Fruit fly (Drosophila melanogaster) whole organism, embryonic: ENCODE measurements around the gene CG6420.

Source experiments
- Antp ChIP-seq: fragments of 200-800 bp; sonication (Bioruptor generic); optimal IDR thresholded peaks from 3 replicates; lab custom pipeline; 2016; ENCODE audit warnings: missing biosample characterization, missing genetic modification characterization
- Bgb ChIP-seq: fragments of 200-800 bp; sonication (Bioruptor generic); IDR thresholded peaks from 2 replicates; pipeline ENCODE4 v1.3.6; 2022; ENCODE audit warnings: missing biosample characterization, missing genetic modification characterization; ENCODE audit not compliant: partially characterized antibody
- BtbVII ChIP-seq: fragments of 200-800 bp; sonication (Bioruptor generic); optimal IDR thresholded peaks from 3 replicates; lab custom pipeline; 2017; ENCODE audit warnings: missing biosample characterization, mild to moderate bottlenecking, missing genetic modification characterization
- CG10979 ChIP-seq: fragments of 200-800 bp; sonication (Bioruptor generic); optimal IDR thresholded peaks from 2 replicates; lab custom pipeline; 2018; ENCODE audit warnings: missing biosample characterization, mild to moderate bottlenecking, missing genetic modification characterization, moderate library complexity
- CG11085 ChIP-seq: fragments of 200-800 bp; sonication (Bioruptor generic); IDR thresholded peaks from 2 replicates; pipeline ENCODE4 v1.3.6; 2022; ENCODE audit warnings: missing biosample characterization, missing genetic modification characterization
- CG12155 ChIP-seq: fragments of 200-800 bp; sonication (Bioruptor generic); optimal IDR thresholded peaks from 3 replicates; lab custom pipeline; 2016; ENCODE audit warnings: missing biosample characterization, missing genetic modification characterization
- CG12299 ChIP-seq: fragments of 200-800 bp; sonication (Bioruptor generic); optimal IDR thresholded peaks from 2 replicates; lab custom pipeline; 2018; ENCODE audit warnings: missing biosample characterization, mild to moderate bottlenecking, missing genetic modification characterization
- CG12769 ChIP-seq: fragments of 200-800 bp; sonication (Bioruptor generic); optimal IDR thresholded peaks from 2 replicates; lab custom pipeline; 2019; ENCODE audit warnings: missing biosample characterization, mild to moderate bottlenecking, missing genetic modification characterization, moderate library complexity
- CG13296 ChIP-seq: fragments of 200-800 bp; sonication (Bioruptor generic); optimal IDR thresholded peaks from 3 replicates; lab custom pipeline; 2018; ENCODE audit warnings: missing biosample characterization, mild to moderate bottlenecking, missing genetic modification characterization
- CG14965 ChIP-seq: fragments of 200-800 bp; sonication (Bioruptor generic); optimal IDR thresholded peaks from 2 replicates; lab custom pipeline; 2016; ENCODE audit warnings: missing biosample characterization, missing genetic modification characterization, borderline replicate concordance
- CG15514 ChIP-seq: fragments of 200-800 bp; sonication (Bioruptor generic); optimal IDR thresholded peaks from 3 replicates; lab custom pipeline; 2017; ENCODE audit warnings: missing biosample characterization, missing genetic modification characterization, mild to moderate bottlenecking, moderate library complexity, missing genetic modification reagents
- CG17328 ChIP-seq: fragments of 200-800 bp; sonication (Bioruptor generic); IDR thresholded peaks from 2 replicates; pipeline ENCODE4 v1.3.6; 2022; ENCODE audit warnings: missing biosample characterization, missing genetic modification characterization
- CG17361 ChIP-seq: fragments of 200-800 bp; sonication (Bioruptor generic); IDR thresholded peaks from 3 replicates; pipeline ENCODE4 v1.3.6; 2022; ENCODE audit warnings: missing biosample characterization, missing genetic modification characterization
- CG17612 ChIP-seq: fragments of 200-800 bp; sonication (Bioruptor generic); IDR thresholded peaks from 2 replicates; pipeline ENCODE4 v1.3.6; 2022; ENCODE audit warnings: missing biosample characterization, missing genetic modification characterization
- CG2678 ChIP-seq: fragments of 200-800 bp; sonication (Bioruptor generic); optimal IDR thresholded peaks from 3 replicates; lab custom pipeline; 2019; ENCODE audit warnings: missing biosample characterization, mild to moderate bottlenecking, missing genetic modification characterization, moderate library complexity
- CG30020 ChIP-seq: fragments of 200-800 bp; optimal IDR thresholded peaks from 2 replicates; lab custom pipeline; 2019; ENCODE audit warnings: missing biosample characterization, mild to moderate bottlenecking, missing genetic modification characterization, moderate library complexity
- CG31441 ChIP-seq: fragments of 200-800 bp; sonication (Bioruptor generic); IDR thresholded peaks from 2 replicates; pipeline ENCODE4 v1.3.6; 2022; ENCODE audit warnings: missing biosample characterization, missing genetic modification characterization
- CG8944 ChIP-seq: fragments of 200-800 bp; sonication (Bioruptor generic); optimal IDR thresholded peaks from 3 replicates; lab custom pipeline; 2016; ENCODE audit warnings: missing biosample characterization, missing genetic modification characterization
- CrebB ChIP-seq: fragments of 200-800 bp; sonication (Bioruptor generic); optimal IDR thresholded peaks from 3 replicates; lab custom pipeline; 2018; ENCODE audit warnings: missing biosample characterization, mild to moderate bottlenecking, missing genetic modification characterization
- D19B ChIP-seq: fragments of 200-800 bp; sonication (Bioruptor generic); optimal IDR thresholded peaks from 2 replicates; lab custom pipeline; 2017; ENCODE audit warnings: missing biosample characterization, mild to moderate bottlenecking, missing genetic modification characterization
- Dad ChIP-seq: fragments of 200-800 bp; sonication (Bioruptor generic); optimal IDR thresholded peaks from 3 replicates; lab custom pipeline; 2016; ENCODE audit warnings: missing biosample characterization, missing genetic modification characterization
- E2f2 ChIP-seq: fragments of 200-800 bp; sonication (Bioruptor generic); IDR thresholded peaks from 2 replicates; pipeline ENCODE4 v1.3.6; 2022; ENCODE audit warnings: missing biosample characterization, missing genetic modification characterization
- Ets97D ChIP-seq: fragments of 200-800 bp; sonication (Bioruptor generic); optimal IDR thresholded peaks from 3 replicates; lab custom pipeline; 2016; ENCODE audit warnings: missing biosample characterization, missing genetic modification characterization
- HLH4C ChIP-seq: fragments of 200-800 bp; sonication (Bioruptor generic); IDR thresholded peaks from 3 replicates; pipeline ENCODE4 v1.3.6; 2022; ENCODE audit warnings: missing biosample characterization, missing genetic modification characterization; ENCODE audit not compliant: partially characterized antibody
- Hey ChIP-seq: fragments of 200-800 bp; sonication (Bioruptor generic); optimal IDR thresholded peaks from 3 replicates; lab custom pipeline; 2018; ENCODE audit warnings: missing biosample characterization, mild to moderate bottlenecking, missing genetic modification characterization
- Myb ChIP-seq: fragments of 200-800 bp; sonication (Bioruptor generic); optimal IDR thresholded peaks from 2 replicates; lab custom pipeline; 2016; ENCODE audit warnings: missing biosample characterization, missing genetic modification characterization
- NC2β ChIP-seq: fragments of 200-800 bp; sonication (Bioruptor generic); optimal IDR thresholded peaks from 2 replicates; lab custom pipeline; 2016; ENCODE audit warnings: missing biosample characterization, missing genetic modification characterization
- Poxn ChIP-seq: fragments of 200-800 bp; sonication (Bioruptor generic); IDR thresholded peaks from 2 replicates; pipeline ENCODE4 v1.3.6; 2022; ENCODE audit warnings: missing biosample characterization, missing genetic modification characterization
- Sox100B ChIP-seq: fragments of 200-800 bp; sonication (Bioruptor generic); optimal IDR thresholded peaks from 3 replicates; lab custom pipeline; 2018; ENCODE audit warnings: missing biosample characterization, mild to moderate bottlenecking, missing genetic modification characterization
- Vsx1 ChIP-seq: fragments of 200-800 bp; sonication (Bioruptor generic); optimal IDR thresholded peaks from 2 replicates; lab custom pipeline; 2017; ENCODE audit warnings: missing biosample characterization, mild to moderate bottlenecking, missing genetic modification characterization, missing genetic modification reagents
- ash1 ChIP-seq: fragments of 200-800 bp; sonication (Bioruptor generic); optimal IDR thresholded peaks from 2 replicates; lab custom pipeline; 2018; ENCODE audit warnings: missing biosample characterization, mild to moderate bottlenecking, missing genetic modification characterization
- bcd ChIP-seq: fragments of 200-800 bp; sonication (Bioruptor generic); optimal IDR thresholded peaks from 2 replicates; lab custom pipeline; 2017; ENCODE audit warnings: missing biosample characterization, mild to moderate bottlenecking, missing genetic modification characterization
- bsh ChIP-seq, 2 experiments: fragments of 200-800 bp; sonication (Bioruptor generic); optimal IDR thresholded peaks; 2 replicates each; lab custom pipeline; 2017 to 2018; ENCODE audit warnings: mild to moderate bottlenecking in 2 of 2, missing biosample characterization in 2 of 2, missing genetic modification characterization in 2 of 2, moderate library complexity in 1 of 2
- disco-r ChIP-seq: fragments of 200-800 bp; sonication (Bioruptor generic); optimal IDR thresholded peaks from 2 replicates; lab custom pipeline; 2016; ENCODE audit warnings: missing biosample characterization, missing genetic modification characterization
- dpn ChIP-seq, 2 experiments: fragments of 200-800 bp; sonication (Bioruptor generic); optimal IDR thresholded peaks; 3 replicates each; lab custom pipeline; 2016; ENCODE audit warnings: missing biosample characterization in 2 of 2, missing genetic modification characterization in 2 of 2
- dysf ChIP-seq: fragments of 200-800 bp; sonication (Bioruptor generic); IDR thresholded peaks from 3 replicates; pipeline ENCODE4 v1.3.6; 2022; ENCODE audit warnings: missing biosample characterization, missing genetic modification characterization
- emc ChIP-seq: fragments of 200-800 bp; sonication (Bioruptor generic); optimal IDR thresholded peaks from 2 replicates; lab custom pipeline; 2016; ENCODE audit warnings: missing biosample characterization, missing genetic modification characterization
- insv ChIP-seq, 2 experiments: fragments of 200-800 bp; sonication (Bioruptor generic); optimal IDR thresholded peaks; 3 replicates each; lab custom pipeline; 2016 to 2018; ENCODE audit warnings: missing biosample characterization in 2 of 2, missing genetic modification characterization in 2 of 2
- jigr1 ChIP-seq: fragments of 200-800 bp; sonication (Bioruptor generic); IDR thresholded peaks from 3 replicates; pipeline ENCODE4 v1.3.6; 2022; ENCODE audit warnings: missing biosample characterization, missing genetic modification characterization
- lov ChIP-seq, 2 experiments: fragments of 200-800 bp in 1 of 2; fragments of >200 bp in 1 of 2; sonication (Bioruptor generic) in 1 of 2; IDR thresholded peaks in 1 of 2; optimal IDR thresholded peaks in 1 of 2; 2 replicates in 1 of 2; 3 replicates in 1 of 2; pipeline versions ENCODE4 v1.3.6 to Lab custom; 2017 to 2022; ENCODE audit warnings: missing biosample characterization in 1 of 2, missing genetic modification characterization in 1 of 2
- mirr ChIP-seq: fragments of 200-800 bp; sonication (Bioruptor generic); optimal IDR thresholded peaks from 3 replicates; lab custom pipeline; 2018; ENCODE audit warnings: missing biosample characterization, mild to moderate bottlenecking, missing genetic modification characterization
- p53 ChIP-seq: fragments of 200-800 bp; sonication (Bioruptor generic); optimal IDR thresholded peaks from 2 replicates; lab custom pipeline; 2016; ENCODE audit warnings: missing biosample characterization, missing genetic modification characterization
- rib ChIP-seq: fragments of 200-800 bp; sonication (Bioruptor generic); IDR thresholded peaks from 2 replicates; pipeline ENCODE4 v1.3.6; 2022; ENCODE audit warnings: missing biosample characterization, missing genetic modification characterization
- run ChIP-seq: fragments of 200-800 bp; sonication (Bioruptor generic); optimal IDR thresholded peaks from 3 replicates; lab custom pipeline; 2018; ENCODE audit warnings: missing biosample characterization, mild to moderate bottlenecking, missing genetic modification characterization
- scrt ChIP-seq: fragments of 200-800 bp; sonication (Bioruptor generic); optimal IDR thresholded peaks from 2 replicates; lab custom pipeline; 2018; ENCODE audit warnings: missing biosample characterization, mild to moderate bottlenecking, missing genetic modification characterization, moderate library complexity
- shn ChIP-seq: fragments of 200-800 bp; sonication (Bioruptor generic); optimal IDR thresholded peaks from 3 replicates; lab custom pipeline; 2016; ENCODE audit warnings: missing biosample characterization, missing genetic modification characterization
- wdn ChIP-seq: fragments of 200-800 bp; sonication (Bioruptor generic); IDR thresholded peaks from 2 replicates; pipeline ENCODE4 v1.3.6; 2022; ENCODE audit warnings: missing biosample characterization, missing genetic modification characterization
- wek ChIP-seq: fragments of 200-800 bp; sonication (Bioruptor generic); optimal IDR thresholded peaks from 3 replicates; lab custom pipeline; 2018; ENCODE audit warnings: missing biosample characterization, mild to moderate bottlenecking, missing genetic modification characterization, moderate library complexity
- yki ChIP-seq: fragments of >200 bp; optimal IDR thresholded peaks from 3 replicates; lab custom pipeline; 2018
- z ChIP-seq: fragments of 200-800 bp; sonication (Bioruptor generic); IDR thresholded peaks from 3 replicates; pipeline ENCODE4 v1.3.6; 2022; ENCODE audit warnings: missing biosample characterization, missing genetic modification characterization

The CG6420 gene

dm6 chr3R:26714109-26714576, 10.9 kb downstream of the CG6420 start, which contains the start of gene amon (continued):
- TF ChIP-seq jigr1 (GFP tag; lab: Robert Waterston, UW) (peak; percentile 98), insv (GFP tag; optimal IDR thresholded peaks at IDR 0.05; lab: Kevin White, UChicago) (peak; percentile 33 to 80), CG30020 (tag; lab: Kevin White, UChicago) (no peak), CG17361 (peak; percentile 96; the same call in 2 of the 3 replicates), p53 (GFP tag; lab: Kevin White, UChicago) (peak; percentile 97), emc (peak; percentile 99), CG14965 (GFP tag; lab: Kevin White, UChicago) (peak; percentile 85), Antp (peak; percentile 99), yki (no peak), CG2678 (tag; lab: Kevin White, UChicago) (peak; percentile 99), wdn (GFP tag; lab: Robert Waterston, UW) (peak; percentile 99), scrt (GFP tag; lab: Kevin White, UChicago) (peak; percentile 98), ash1 (peak; percentile 96), CG8944 (peak; percentile 98), D19B (peak; percentile 94), dysf (GFP tag; lab: Robert Waterston, UW) (peak; percentile 99), BtbVII (GFP tag; lab: Kevin White, UChicago) (peak; percentile 99), CG12155 (peak; percentile 97), dpn (GFP tag; optimal IDR thresholded peaks at IDR 0.05; lab: Kevin White, UChicago) (peak; percentile 99), Vsx1 (peak; percentile 90), NC2β (GFP tag; lab: Kevin White, UChicago) (peak; percentile 94), mirr (GFP tag; lab: Kevin White, UChicago) (peak; percentile 99), CG12769 (tag; lab: Kevin White, UChicago) (peak; percentile 100), CG15514 (GFP tag; lab: Kevin White, UChicago) (peak; percentile 96), Bgb (GFP tag; lab: Robert Waterston, UW) (peak; percentile 31; the same call in 1 of the 2 replicates), E2f2 (GFP tag; lab: Robert Waterston, UW) (peak; percentile 84), wek (GFP tag; lab: Kevin White, UChicago) (peak; percentile 94), Poxn (GFP tag; lab: Robert Waterston, UW) (peak; percentile 98), lov (optimal IDR thresholded peaks at IDR 0.05; lab: Kevin White, UChicago) (no peak), lov (GFP tag; IDR thresholded peaks at IDR 0.05; lab: Robert Waterston, UW) (peak; percentile 97), CG10979 (tag; lab: Kevin White, UChicago) (peak; percentile 89), CG31441 (GFP tag; lab: Robert Waterston, UW) (peak; percentile 97), run (peak; percentile 93), CG11085 (GFP tag; lab: Robert Waterston, UW) (peak; percentile 99), bsh (GFP tag; optimal IDR thresholded peaks at IDR 0.05; lab: Kevin White, UChicago) (peak in 1 of 2 experiments; percentile 92), Hey (peak; percentile 98), shn (GFP tag; lab: Kevin White, UChicago) (peak; percentile 98), CG13296 (GFP tag; lab: Kevin White, UChicago) (peak; percentile 99), Dad (GFP tag; lab: Kevin White, UChicago) (peak; percentile 98), rib (GFP tag; lab: Robert Waterston, UW) (peak; percentile 99), CG17612 (GFP tag; lab: Robert Waterston, UW) (peak; percentile 97), z (GFP tag; lab: Robert Waterston, UW) (peak; percentile 74), Ets97D (peak; percentile 95), CrebB (tag; lab: Kevin White, UChicago) (peak; percentile 99), CG17328 (GFP tag; lab: Robert Waterston, UW) (peak; percentile 96), disco-r (GFP tag; lab: Kevin White, UChicago) (peak; percentile 97), CG12299 (tag; lab: Kevin White, UChicago) (peak; percentile 98), Myb (peak; percentile 94), bcd (GFP tag; lab: Kevin White, UChicago) (peak; percentile 99), Sox100B (GFP tag; lab: Kevin White, UChicago) (no peak), HLH4C (GFP tag; lab: Robert Waterston, UW) (no peak)
